Worm (Caenorhabditis elegans) whole organism, midembryonic: ENCODE data around the gene cyc-2.2.

Experiments used
- T22C8.4 ChIP-seq: fragments of 200-800 bp; sonication (Bioruptor generic); IDR thresholded peaks from 2 replicates; pipeline ENCODE4 v1.3.6; 2022; ENCODE audit warnings: missing genetic modification characterization, missing compliant biosample characterization
- cog-1 ChIP-seq: sonication (generic microtip); optimal IDR thresholded peaks from 2 replicates; lab custom pipeline; 2016; ENCODE audit warnings: missing genetic modification characterization, missing compliant biosample characterization
- flt-1 ChIP-seq: fragments of 200-800 bp; sonication (Bioruptor generic); IDR thresholded peaks from 2 replicates; pipeline ENCODE4 v1.3.6; 2022; ENCODE audit warnings: missing genetic modification characterization, missing compliant biosample characterization
- klf-2 ChIP-seq: fragments of 200-800 bp; sonication (Bioruptor generic); conservative IDR thresholded peaks from 2 replicates; pipeline ENCODE4 v1.3.6; 2022; ENCODE audit warnings: missing genetic modification reagents, missing genetic modification characterization, missing compliant biosample characterization
- med-1 ChIP-seq: sonication (generic microtip); optimal IDR thresholded peaks from 2 replicates; lab custom pipeline; 2017; ENCODE audit warnings: missing genetic modification characterization, mild to moderate bottlenecking, missing compliant biosample characterization, antibody characterized with exemption, missing genetic modification reagents; ENCODE audit not compliant: insufficient read depth
- ref-1 ChIP-seq: fragments of 200-800 bp; sonication (Bioruptor generic); conservative IDR thresholded peaks from 2 replicates; pipeline ENCODE4 v1.3.6; 2022; ENCODE audit warnings: missing genetic modification reagents, missing genetic modification characterization, missing compliant biosample characterization
- tab-1 ChIP-seq: fragments of 200-800 bp; sonication (Bioruptor generic); IDR thresholded peaks from 2 replicates; pipeline ENCODE4 v1.3.6; 2022; ENCODE audit warnings: missing genetic modification characterization, missing compliant biosample characterization
- ztf-23 ChIP-seq: fragments of 200-800 bp; sonication (Bioruptor generic); IDR thresholded peaks from 2 replicates; pipeline ENCODE4 v1.3.6; 2022; ENCODE audit warnings: missing genetic modification reagents, missing genetic modification characterization, missing compliant biosample characterization
- ztf-29 ChIP-seq: fragments of 200-800 bp; sonication (Bioruptor generic); IDR thresholded peaks from 2 replicates; pipeline ENCODE4 v1.3.6; 2022; ENCODE audit warnings: missing genetic modification reagents, missing genetic modification characterization, missing compliant biosample characterization

cyc-2.2 gene

ce11 chrV:12612118-12612517 lies at the start of gene cyc-2.2:
cyc-2.2 (minus strand) TSS chrV:12612218.
- TF ChIP-seq tab-1 (GFP tag; lab: Robert Waterston, UW) (no peak), ztf-29 (GFP tag; lab: Robert Waterston, UW) (no peak), klf-2 (GFP tag; lab: Robert Waterston, UW) (no peak), flt-1 (GFP tag; lab: Robert Waterston, UW) (no peak), T22C8.4 (GFP tag; lab: Robert Waterston, UW) (no peak), ztf-23 (GFP tag; lab: Robert Waterston, UW) (no peak), ref-1 (GFP tag; lab: Robert Waterston, UW) (no peak), med-1 (GFP tag; lab: Kevin White, UChicago) (no peak), cog-1 (tag; lab: Kevin White, UChicago) (no peak)

ce11 chrV:12661619-12662018 lies 49.6 kb upstream of the cyc-2.2 start, which contains the start of gene W05B10.3:
W05B10.3 (minus strand) TSS chrV:12661719.
- TF ChIP-seq cog-1 (tag; lab: Kevin White, UChicago) (no peak), klf-2 (GFP tag; lab: Robert Waterston, UW) (no peak), ztf-29 (GFP tag; lab: Robert Waterston, UW) (no peak)

- TF ChIP-seq cog-1 (tag; lab: Kevin White, UChicago) = no peak
- TF ChIP-seq flt-1 (GFP tag; lab: Robert Waterston, UW) = no peak
- TF ChIP-seq ztf-23 (GFP tag; lab: Robert Waterston, UW) = no peak
- no peak for TF ChIP-seq tab-1 (GFP tag; lab: Robert Waterston, UW)
- no peak for TF ChIP-seq T22C8.4 (GFP tag; lab: Robert Waterston, UW)
- no peak for TF ChIP-seq ztf-29 (GFP tag; lab: Robert Waterston, UW)
- TF ChIP-seq med-1 (GFP tag; lab: Kevin White, UChicago) = no peak
Measured at ce11 chrV:12660280-12660818, 48.3 kb upstream of the cyc-2.2 start, which contains the start of gene his-74. his-74 (minus strand) TSS chrV:12660330.

ce11 chrV:12659426-12659825 lies 47.4 kb upstream of the cyc-2.2 start, which contains the start of gene ccch-3:
ccch-3 (minus strand) TSS chrV:12659687.
- TF ChIP-seq tab-1 (GFP tag; lab: Robert Waterston, UW) = no peak
- no peak for TF ChIP-seq flt-1 (GFP tag; lab: Robert Waterston, UW)
- no peak for TF ChIP-seq ztf-23 (GFP tag; lab: Robert Waterston, UW)
- TF ChIP-seq cog-1 (tag; lab: Kevin White, UChicago) = no peak
- TF ChIP-seq T22C8.4 (GFP tag; lab: Robert Waterston, UW) = no peak
- TF ChIP-seq ref-1 (GFP tag; lab: Robert Waterston, UW) = no peak
- TF ChIP-seq ztf-29 (GFP tag; lab: Robert Waterston, UW) = no peak
- no peak for TF ChIP-seq klf-2 (GFP tag; lab: Robert Waterston, UW)
- TF ChIP-seq med-1 (GFP tag; lab: Kevin White, UChicago) = no peak

ce11 chrV:12658142-12658541 lies 46.1 kb upstream of the cyc-2.2 start, which contains the start of gene W05B10.6:
W05B10.6 (minus strand) TSS chrV:12658242.
- TF ChIP-seq T22C8.4 (GFP tag; lab: Robert Waterston, UW) (no peak), ref-1 (GFP tag; lab: Robert Waterston, UW) (no peak), klf-2 (GFP tag; lab: Robert Waterston, UW) (no peak)

ce11 chrV:12649636-12650035 lies 37.6 kb upstream of the cyc-2.2 start, which contains the start of gene lin-25:
lin-25 (plus strand) TSS chrV:12649925.
- TF ChIP-seq cog-1 (tag; lab: Kevin White, UChicago) (no peak), flt-1 (GFP tag; lab: Robert Waterston, UW) (no peak)

- TF ChIP-seq klf-2 (GFP tag; lab: Robert Waterston, UW) (no peak), cog-1 (tag; lab: Kevin White, UChicago) (no peak), ztf-29 (GFP tag; lab: Robert Waterston, UW) (no peak), ztf-23 (GFP tag; lab: Robert Waterston, UW) (no peak)
Measured at ce11 chrV:12649213-12649612, 37.2 kb upstream of the cyc-2.2 start, which contains the start of gene gpa-9. gpa-9 (minus strand) TSS chrV:12649313.

ce11 chrV:12644500-12644899 lies 32.5 kb upstream of the cyc-2.2 start, which contains the start of gene F56H9.8:
F56H9.8 (plus strand) TSS chrV:12644800.
- TF ChIP-seq flt-1 (GFP tag; lab: Robert Waterston, UW) (no peak), med-1 (GFP tag; lab: Kevin White, UChicago) (no peak), cog-1 (tag; lab: Kevin White, UChicago) (no peak), ztf-23 (GFP tag; lab: Robert Waterston, UW) (no peak), ztf-29 (GFP tag; lab: Robert Waterston, UW) (no peak), ref-1 (GFP tag; lab: Robert Waterston, UW) (no peak), T22C8.4 (GFP tag; lab: Robert Waterston, UW) (no peak), tab-1 (GFP tag; lab: Robert Waterston, UW) (no peak), klf-2 (GFP tag; lab: Robert Waterston, UW) (no peak)

- no peak for TF ChIP-seq klf-2 (GFP tag; lab: Robert Waterston, UW)
- TF ChIP-seq tab-1 (GFP tag; lab: Robert Waterston, UW) = no peak
- TF ChIP-seq ztf-29 (GFP tag; lab: Robert Waterston, UW) = no peak
- no peak for TF ChIP-seq flt-1 (GFP tag; lab: Robert Waterston, UW)
- TF ChIP-seq ztf-23 (GFP tag; lab: Robert Waterston, UW) = no peak
- no peak for TF ChIP-seq med-1 (GFP tag; lab: Kevin White, UChicago)
- no peak for TF ChIP-seq ref-1 (GFP tag; lab: Robert Waterston, UW)
- TF ChIP-seq T22C8.4 (GFP tag; lab: Robert Waterston, UW) = no peak
- no peak for TF ChIP-seq cog-1 (tag; lab: Kevin White, UChicago)
Measured at ce11 chrV:12640384-12640783, 28.4 kb upstream of the cyc-2.2 start, which contains the start of gene gpa-8. gpa-8 (minus strand) TSS chrV:12640484.
